Worm (Caenorhabditis elegans): ENCODE data around the gene fbxa-169.

The fbxa-169 gene

DNA sequence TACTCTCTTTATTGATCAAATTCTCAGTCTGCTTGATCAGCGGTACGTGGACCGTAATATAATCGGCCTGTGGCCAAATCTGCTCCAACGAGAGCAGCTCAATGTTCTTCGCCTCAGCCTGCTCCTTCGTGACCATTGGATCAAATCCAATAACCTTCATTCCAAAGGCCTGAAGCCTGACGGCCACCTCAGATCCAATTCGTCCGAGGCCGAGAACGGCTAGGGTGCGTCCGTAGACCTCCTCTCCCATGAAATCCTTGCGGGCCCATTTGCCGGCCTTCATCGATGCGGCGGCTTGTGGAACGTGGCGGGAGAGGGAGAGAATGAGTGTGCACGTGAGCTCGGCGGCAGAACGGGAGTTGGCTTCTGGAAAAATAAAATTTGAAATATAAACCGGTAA lies 10.9 kb upstream of the fbxa-169 start:
- TF ChIP-seq dox-1 (GFP tag; IDR thresholded peaks at IDR 0.05): no peak
- TF ChIP-seq egrh-3 (GFP tag; IDR thresholded peaks at IDR 0.05): peak; percentile 36; the same call in 1 of the 2 replicates
- TF ChIP-seq zfh-2 (GFP tag; conservative IDR thresholded peaks at IDR 0.05): peak; percentile 50; the same call in 1 of the 2 replicates

DNA sequence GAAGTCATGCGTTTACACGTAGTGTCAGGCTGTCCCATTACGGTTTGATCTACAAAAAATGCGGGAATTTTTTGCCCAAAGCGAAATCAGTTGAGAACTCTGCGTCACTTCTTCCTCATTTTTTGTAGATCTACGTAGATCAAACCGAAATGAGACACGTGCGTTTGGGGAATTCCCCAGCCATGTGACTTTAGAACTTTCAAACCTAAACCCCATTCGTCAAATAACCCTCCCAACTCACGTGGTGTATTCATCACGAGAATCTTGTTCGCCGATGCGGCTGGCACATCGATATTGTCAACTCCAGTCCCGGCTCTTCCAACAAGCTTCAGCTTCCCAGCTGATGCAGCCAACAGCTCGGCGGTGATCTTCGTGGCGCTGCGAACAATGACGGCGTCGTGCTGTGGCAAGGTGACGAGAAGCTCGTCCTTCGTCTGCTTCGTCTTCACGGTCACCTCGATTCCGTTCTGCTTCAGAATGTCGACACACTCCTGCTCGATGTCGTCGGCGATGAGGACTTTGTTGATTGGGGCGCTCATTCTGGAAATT lies 10.3 kb upstream of the fbxa-169 start, which contains the start of gene phdh-1:
Gene phdh-1, minus strand, starts transcription at position 540 of the 549 bp plus-strand sequence.
- TF ChIP-seq F57A8.1 (GFP tag; optimal IDR thresholded peaks at IDR 0.05) (peak; percentile 23), ets-4 (GFP tag; optimal IDR thresholded peaks at IDR 0.05) (no peak), chd-7 (tag; optimal IDR thresholded peaks at IDR 0.05) (no peak), let-526 (GFP tag; IDR thresholded peaks at IDR 0.05) (no peak), mcd-1 (GFP tag; IDR thresholded peaks at IDR 0.05) (0 out of 2 replicates have a peak, but pooled peaks have one; percentile 5), lin-35 (GFP tag; optimal IDR thresholded peaks at IDR 0.05) (no peak), rec-8 (tag; optimal IDR thresholded peaks at IDR 0.05) (no peak), B0019.2 (GFP tag; conservative IDR thresholded peaks at IDR 0.05) (no peak), hmg-1.2 (GFP tag; IDR thresholded peaks at IDR 0.05) (no peak), lin-26 (GFP tag; IDR thresholded peaks at IDR 0.05) (0 out of 2 replicates have a peak, but pooled peaks have one; percentile 15), nfya-1 (tag; optimal IDR thresholded peaks at IDR 0.05; ENCODE audit: borderline replicate concordance, insufficient read depth) (no peak), rcor-1 (GFP tag; IDR thresholded peaks at IDR 0.05) (no peak), mxl-1 (tag; optimal IDR thresholded peaks at IDR 0.05) (no peak), F10E7.11 (tag; optimal IDR thresholded peaks at IDR 0.05) (no peak), egl-18 (GFP tag; IDR thresholded peaks at IDR 0.05) (no peak), ceh-79 (tag; optimal IDR thresholded peaks at IDR 0.05) (no peak), ama-1 (optimal IDR thresholded peaks at IDR 0.05) (no peak), ama-1 (GFP tag; optimal IDR thresholded peaks at IDR 0.05) (no peak), dox-1 (GFP tag; IDR thresholded peaks at IDR 0.05) (no peak), cebp-2 (GFP tag; IDR thresholded peaks at IDR 0.05) (no peak), ceh-27 (GFP tag; optimal IDR thresholded peaks at IDR 0.05) (no peak), cebp-1 (GFP tag; IDR thresholded peaks at IDR 0.05) (no peak), cebp-1 (tag; optimal IDR thresholded peaks at IDR 0.05) (no peak), unc-130 (GFP tag; optimal IDR thresholded peaks at IDR 0.05) (no peak), Y53F4B.3 (GFP tag; IDR thresholded peaks at IDR 0.05) (no peak), atf-7 (tag; optimal IDR thresholded peaks at IDR 0.05) (no peak), nhr-80 (tag; optimal IDR thresholded peaks at IDR 0.05) (no peak), lsy-27 (tag; optimal IDR thresholded peaks at IDR 0.05; ENCODE audit: borderline replicate concordance, insufficient read depth) (no peak), F33H1.4 (GFP tag; IDR thresholded peaks at IDR 0.05) (no peak), ceh-58 (GFP tag; IDR thresholded peaks at IDR 0.05) (no peak), zfh-2 (GFP tag; conservative IDR thresholded peaks at IDR 0.05) (peak; percentile 40; the same call in 1 of the 2 replicates), B0035.1 (tag; optimal IDR thresholded peaks at IDR 0.05) (no peak), lir-1 (GFP tag; conservative IDR thresholded peaks at IDR 0.05) (no peak), Y79H2A.3 (GFP tag; conservative IDR thresholded peaks at IDR 0.05) (no peak), attf-6 (GFP tag; IDR thresholded peaks at IDR 0.05) (no peak)

DNA sequence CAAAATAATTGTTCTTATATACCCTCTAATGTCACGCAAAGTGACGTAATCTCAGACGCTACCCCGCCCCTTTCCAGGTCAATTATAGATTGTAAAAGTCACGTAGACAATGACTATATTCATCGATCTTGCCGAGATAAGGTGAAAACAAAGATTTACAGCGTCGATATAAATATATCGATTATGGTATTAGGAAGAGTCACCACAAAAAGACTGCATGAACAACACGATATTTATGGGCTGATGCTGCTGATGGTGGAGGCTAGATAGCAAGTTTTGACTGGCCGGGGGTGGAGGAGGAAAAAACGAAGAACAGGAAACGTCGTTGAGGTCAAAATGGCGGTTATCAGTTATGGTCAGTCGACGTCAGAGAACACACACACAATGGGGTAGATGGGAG lies 9.8 kb upstream of the fbxa-169 start:
- TF ChIP-seq nhr-80 (tag; optimal IDR thresholded peaks at IDR 0.05) (peak; percentile 62), ZK185.1 (tag; optimal IDR thresholded peaks at IDR 0.05; ENCODE audit: poor library complexity, severe bottlenecking) (peak; percentile 5), F22D6.2 (tag; optimal IDR thresholded peaks at IDR 0.05) (no peak), lin-40 (tag; optimal IDR thresholded peaks at IDR 0.05) (peak; percentile 29)
